Worm (Caenorhabditis elegans): ENCODE results near the gene unc-36.

unc-36 gene

DNA sequence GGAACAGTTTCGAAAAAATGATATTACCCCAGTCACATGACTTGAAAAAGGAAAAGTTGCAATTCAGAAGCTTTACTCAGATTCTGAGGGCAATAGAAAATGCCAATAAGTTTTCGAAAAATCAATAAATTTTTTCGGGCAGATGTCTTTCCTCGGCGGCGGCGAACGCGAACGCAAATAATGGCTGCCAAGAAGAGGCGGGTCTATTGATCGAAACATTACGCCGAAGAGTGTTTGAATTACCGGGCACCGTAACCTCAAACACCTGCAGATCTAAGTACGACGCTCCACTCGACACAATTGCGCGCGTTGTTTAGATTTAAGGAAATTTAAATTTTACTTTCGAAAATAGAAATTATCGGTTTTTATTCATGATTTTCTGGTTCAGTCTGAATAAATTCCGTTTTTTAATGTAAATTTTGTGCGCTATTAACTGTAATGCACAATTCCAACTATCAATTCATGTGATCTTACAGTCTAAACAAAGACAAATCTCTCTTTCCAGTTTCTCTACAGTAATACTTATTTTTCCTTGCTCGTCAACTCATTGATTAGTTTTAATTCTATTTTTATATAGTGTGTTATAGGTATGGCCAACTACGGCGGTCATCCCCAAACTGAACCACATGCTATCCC lies 37.1 kb downstream of the unc-36 start, which contains the start of gene prp-8:
Gene prp-8, plus strand, starts transcription at position 586 of the 636 bp plus-strand sequence.
- peak; percentile 86 for TF ChIP-seq skn-1 (tag; optimal IDR thresholded peaks at IDR 0.05)
- TF ChIP-seq egl-5 (tag; optimal IDR thresholded peaks at IDR 0.05), result peak; percentile 90
- peak; percentile 64 for TF ChIP-seq fkh-10 (GFP tag; optimal IDR thresholded peaks at IDR 0.05)
- TF ChIP-seq lin-39 (tag; optimal IDR thresholded peaks at IDR 0.05), result peak; percentile 99
- peak; percentile 98 for TF ChIP-seq nfya-1 (tag; optimal IDR thresholded peaks at IDR 0.05; ENCODE audit: insufficient read depth)
- TF ChIP-seq pha-4 (tag; optimal IDR thresholded peaks at IDR 0.05), result peak; percentile 98
- TF ChIP-seq egl-27 (tag; optimal IDR thresholded peaks at IDR 0.05), result peak; percentile 3
- peak; percentile 52 for TF ChIP-seq pqm-1 (tag; optimal IDR thresholded peaks at IDR 0.05)
- TF ChIP-seq ztf-4 (tag; optimal IDR thresholded peaks at IDR 0.05), result no peak
- peak; percentile 96 for TF ChIP-seq lin-15B (tag; optimal IDR thresholded peaks at IDR 0.05)
- TF ChIP-seq nhr-23 (tag; optimal IDR thresholded peaks at IDR 0.05), result peak; percentile 91
- peak; percentile 20 for TF ChIP-seq unc-62 (GFP tag; optimal IDR thresholded peaks at IDR 0.05)
- TF ChIP-seq nhr-43 (tag; optimal IDR thresholded peaks at IDR 0.05; ENCODE audit: poor library complexity, severe bottlenecking), result peak; percentile 72
- TF ChIP-seq aly-2 (tag; optimal IDR thresholded peaks at IDR 0.05), result no peak
- peak; percentile 71 for TF ChIP-seq elt-2 (tag; optimal IDR thresholded peaks at IDR 0.05)
- peak; percentile 89 for TF ChIP-seq ceh-28 (tag; optimal IDR thresholded peaks at IDR 0.05)
- TF ChIP-seq lsy-12 (tag; optimal IDR thresholded peaks at IDR 0.05), result peak; percentile 87
- TF ChIP-seq jun-1 (tag; optimal IDR thresholded peaks at IDR 0.05), result peak; percentile 50
- TF ChIP-seq nhr-76 (tag; optimal IDR thresholded peaks at IDR 0.05), result no peak
- no peak for TF ChIP-seq nhr-28 (tag; optimal IDR thresholded peaks at IDR 0.05)
- TF ChIP-seq ZK546.5 (tag; optimal IDR thresholded peaks at IDR 0.05), result peak; percentile 81
- TF ChIP-seq ztf-11 (tag; optimal IDR thresholded peaks at IDR 0.05), result no peak
- TF ChIP-seq R02D3.7 (tag; optimal IDR thresholded peaks at IDR 0.05), result peak; percentile 61
- no peak for TF ChIP-seq ceh-9 (tag; optimal IDR thresholded peaks at IDR 0.05)
- peak; percentile 60 for TF ChIP-seq ama-1 (optimal IDR thresholded peaks at IDR 0.05)
- peak; percentile 94 for TF ChIP-seq nhr-25 (tag; optimal IDR thresholded peaks at IDR 0.05)
- peak; percentile 85 for TF ChIP-seq hmg-11 (tag; optimal IDR thresholded peaks at IDR 0.05)
- peak; percentile 24 for TF ChIP-seq elt-1 (tag; optimal IDR thresholded peaks at IDR 0.05)

DNA sequence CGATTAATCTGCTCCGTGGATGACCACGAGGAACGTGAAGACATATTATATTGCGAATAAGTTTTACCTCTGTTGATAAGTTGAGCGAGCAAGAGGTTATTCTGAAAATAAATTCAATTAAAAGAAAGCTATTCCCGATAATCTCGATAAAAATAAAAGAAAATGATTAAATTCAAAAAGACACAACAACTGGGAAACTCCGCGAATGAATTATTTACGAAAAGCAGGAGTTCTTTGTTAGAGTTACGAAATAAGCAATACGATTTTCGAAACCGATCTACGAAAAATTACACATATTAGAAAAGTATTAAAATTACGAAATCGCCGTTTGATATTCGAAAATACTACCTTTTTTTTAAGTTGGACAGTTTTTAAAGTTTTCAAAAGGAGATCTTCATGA lies 37.7 kb downstream of the unc-36 start, which contains the start of gene bath-42:
Gene bath-42, minus strand, starts transcription at position 101 of the 400 bp plus-strand sequence.
- TF ChIP-seq lsy-12 (tag; optimal IDR thresholded peaks at IDR 0.05) (no peak), tbx-2 (tag; optimal IDR thresholded peaks at IDR 0.05) (no peak), pqm-1 (tag; optimal IDR thresholded peaks at IDR 0.05) (no peak), unc-39 (tag; optimal IDR thresholded peaks at IDR 0.05) (no peak), ama-1 (optimal IDR thresholded peaks at IDR 0.05) (no peak), nhr-237 (tag; optimal IDR thresholded peaks at IDR 0.05) (no peak), elt-1 (tag; optimal IDR thresholded peaks at IDR 0.05) (no peak), ceh-28 (tag; optimal IDR thresholded peaks at IDR 0.05) (no peak), mml-1 (tag; optimal IDR thresholded peaks at IDR 0.05) (no peak), fkh-10 (GFP tag; optimal IDR thresholded peaks at IDR 0.05) (no peak), daf-12 (tag; optimal IDR thresholded peaks at IDR 0.05) (no peak), aly-2 (tag; optimal IDR thresholded peaks at IDR 0.05) (no peak), nhr-28 (tag; optimal IDR thresholded peaks at IDR 0.05) (no peak), nhr-23 (tag; optimal IDR thresholded peaks at IDR 0.05) (no peak), fkh-2 (tag; optimal IDR thresholded peaks at IDR 0.05) (no peak), eor-1 (tag; optimal IDR thresholded peaks at IDR 0.05) (no peak), ztf-11 (tag; optimal IDR thresholded peaks at IDR 0.05) (no peak)

DNA sequence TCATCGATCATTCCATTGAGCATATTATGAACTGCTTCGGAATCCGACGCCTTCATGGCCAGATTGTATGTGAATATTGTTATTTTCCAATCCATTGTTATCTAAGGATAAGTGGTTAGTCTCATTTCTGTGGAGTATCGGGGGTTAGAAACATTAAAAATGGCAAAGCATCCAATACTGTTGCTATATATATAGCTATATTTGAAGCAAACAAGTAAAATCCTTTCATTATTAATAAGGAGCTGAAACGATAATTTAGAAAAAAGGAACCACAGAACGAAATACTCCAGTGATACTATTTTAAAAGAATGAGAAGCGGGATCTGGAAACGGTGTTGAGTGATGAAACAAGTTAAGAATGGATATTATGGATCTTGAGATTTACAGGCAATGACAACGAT lies 39.8 kb downstream of the unc-36 start, which contains the start of gene inpp-5K:
Gene inpp-5K, minus strand, starts transcription at position 101 of the 400 bp plus-strand sequence.
- TF ChIP-seq hmg-11 (tag; optimal IDR thresholded peaks at IDR 0.05) (no peak), nhr-25 (tag; optimal IDR thresholded peaks at IDR 0.05) (peak; percentile 13)

DNA sequence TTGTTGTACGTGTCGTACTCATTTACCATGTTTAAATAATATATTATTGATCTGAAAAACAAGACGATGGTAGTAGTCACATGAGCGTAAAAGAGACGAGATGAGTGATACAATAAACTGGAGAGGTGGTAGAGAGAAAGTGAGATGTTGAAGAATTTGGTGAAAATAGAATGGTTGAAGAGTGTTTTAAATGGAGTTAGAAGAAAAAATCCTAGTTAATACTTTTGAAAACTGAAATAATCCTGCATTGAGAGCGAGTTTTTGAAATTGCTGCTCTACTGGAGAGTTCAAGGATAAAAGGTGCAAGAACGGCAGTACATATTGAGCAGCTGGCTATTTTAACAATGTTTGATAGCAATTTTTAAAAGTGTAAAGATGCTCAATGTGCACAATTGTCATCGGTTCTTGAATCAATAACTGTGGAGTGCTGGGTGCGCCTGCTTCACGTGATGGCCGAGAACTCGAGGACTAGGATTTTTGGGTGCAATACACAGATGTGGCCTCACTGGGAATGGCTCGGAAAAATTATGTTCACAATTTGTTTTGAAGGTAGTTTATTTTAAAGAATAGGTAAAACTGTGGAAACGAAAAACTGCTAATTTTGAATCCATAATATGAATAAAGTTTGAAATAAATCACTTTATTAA lies 42.8 kb downstream of the unc-36 start, which contains the start of gene atg-13:
Gene atg-13, minus strand, starts transcription at position 51 of the 647 bp plus-strand sequence.
- TF ChIP-seq elt-2 (tag; optimal IDR thresholded peaks at IDR 0.05), result peak; percentile 15
- TF ChIP-seq nfya-1 (tag; optimal IDR thresholded peaks at IDR 0.05; ENCODE audit: insufficient read depth), result peak; percentile 43
- peak; percentile 62 for TF ChIP-seq pha-4 (tag; optimal IDR thresholded peaks at IDR 0.05)
- TF ChIP-seq daf-12 (tag; optimal IDR thresholded peaks at IDR 0.05), result no peak
- peak; percentile 9 for TF ChIP-seq hmg-11 (tag; optimal IDR thresholded peaks at IDR 0.05)
